Worm (Caenorhabditis elegans) whole organism, late embryonic: ENCODE measurements around the gene ugt-46.

ENCODE experiments used
- C08G9.2 ChIP-seq: sonication (generic microtip); optimal IDR thresholded peaks from 2 replicates; lab custom pipeline; 2016; ENCODE audit warnings: mild to moderate bottlenecking, missing genetic modification characterization, moderate library complexity, missing compliant biosample characterization
- C38D4.7 ChIP-seq: fragments of 200-800 bp; sonication (Bioruptor generic); optimal IDR thresholded peaks from 2 replicates; lab custom pipeline; 2018; ENCODE audit warnings: mild to moderate bottlenecking, missing genetic modification characterization, moderate library complexity, missing compliant biosample characterization
- F13H6.1 ChIP-seq: sonication (generic microtip); optimal IDR thresholded peaks from 2 replicates; lab custom pipeline; 2016; ENCODE audit warnings: missing genetic modification characterization, missing compliant biosample characterization
- K02D7.2 ChIP-seq: sonication (generic microtip); optimal IDR thresholded peaks from 2 replicates; lab custom pipeline; 2017; ENCODE audit warnings: mild to moderate bottlenecking, missing genetic modification characterization, missing compliant biosample characterization
- Y22D7AL.16 ChIP-seq: sonication (generic microtip); optimal IDR thresholded peaks from 2 replicates; lab custom pipeline; 2016; ENCODE audit warnings: missing genetic modification characterization, missing compliant biosample characterization
- ceh-18 ChIP-seq: sonication (generic microtip); optimal IDR thresholded peaks from 2 replicates; lab custom pipeline; 2016; ENCODE audit warnings: missing genetic modification characterization, missing compliant biosample characterization
- ceh-22 ChIP-seq: sonication (generic microtip); optimal IDR thresholded peaks from 2 replicates; lab custom pipeline; 2017; ENCODE audit warnings: missing biosample characterization, missing genetic modification characterization
- ceh-31 ChIP-seq: sonication (generic microtip); optimal IDR thresholded peaks from 2 replicates; lab custom pipeline; 2016; ENCODE audit warnings: missing genetic modification characterization, missing compliant biosample characterization
- ceh-34 ChIP-seq: sonication (generic microtip); optimal IDR thresholded peaks from 2 replicates; lab custom pipeline; 2016; ENCODE audit warnings: mild to moderate bottlenecking, missing genetic modification characterization, missing compliant biosample characterization
- ceh-45 ChIP-seq: fragments of 200-800 bp; sonication (Bioruptor generic); IDR thresholded peaks from 2 replicates; pipeline ENCODE4 v1.3.6; 2022; ENCODE audit warnings: missing genetic modification reagents, missing genetic modification characterization, missing compliant biosample characterization
- ceh-9 ChIP-seq: sonication (generic microtip); optimal IDR thresholded peaks from 2 replicates; lab custom pipeline; 2016; ENCODE audit warnings: mild to moderate bottlenecking, missing genetic modification characterization, inconsistent platforms, missing compliant biosample characterization
- dmd-4 ChIP-seq: sonication (generic microtip); optimal IDR thresholded peaks from 2 replicates; lab custom pipeline; 2016; ENCODE audit warnings: borderline replicate concordance, missing genetic modification characterization, missing compliant biosample characterization
- dve-1 ChIP-seq: sonication (generic microtip); optimal IDR thresholded peaks from 2 replicates; lab custom pipeline; 2017; ENCODE audit warnings: antibody characterized with exemption, mild to moderate bottlenecking, missing genetic modification characterization, missing compliant biosample characterization
- elt-2 ChIP-seq: sonication (generic microtip); optimal IDR thresholded peaks from 2 replicates; lab custom pipeline; 2016; ENCODE audit warnings: missing genetic modification reagents, missing genetic modification characterization, missing compliant biosample characterization
- fkh-10 ChIP-seq: fragments of 150-350 bp; optimal IDR thresholded peaks from 2 replicates; lab custom pipeline; 2014; ENCODE audit warnings: missing biosample characterization, missing genetic modification reagents, missing genetic modification characterization
- fkh-6 ChIP-seq: sonication (generic microtip); optimal IDR thresholded peaks from 2 replicates; lab custom pipeline; 2016; ENCODE audit warnings: missing genetic modification characterization, missing compliant biosample characterization
- hlh-30 ChIP-seq: sonication (generic microtip); optimal IDR thresholded peaks from 2 replicates; lab custom pipeline; 2017; ENCODE audit warnings: antibody characterized with exemption, missing genetic modification characterization, missing compliant biosample characterization; ENCODE audit not compliant: insufficient read depth
- hlh-6 ChIP-seq: sonication (generic microtip); optimal IDR thresholded peaks from 2 replicates; lab custom pipeline; 2016; ENCODE audit warnings: missing genotype, missing genetic modification characterization, missing compliant biosample characterization
- hlh-8 ChIP-seq: sonication (generic microtip); optimal IDR thresholded peaks from 2 replicates; lab custom pipeline; 2016; ENCODE audit warnings: missing genotype, missing genetic modification characterization, missing compliant biosample characterization
- lim-6 ChIP-seq: sonication (generic microtip); optimal IDR thresholded peaks from 2 replicates; lab custom pipeline; 2016; ENCODE audit warnings: missing genetic modification characterization, missing compliant biosample characterization
- lin-11 ChIP-seq: fragments of 200-800 bp; sonication (Bioruptor generic); optimal IDR thresholded peaks from 2 replicates; lab custom pipeline; 2018; ENCODE audit warnings: mild to moderate bottlenecking, missing genetic modification characterization, missing compliant biosample characterization
- madf-2 ChIP-seq: sonication (generic microtip); optimal IDR thresholded peaks from 2 replicates; lab custom pipeline; 2017; ENCODE audit warnings: missing genetic modification characterization, missing compliant biosample characterization
- nfya-1 ChIP-seq: sonication (generic microtip); optimal IDR thresholded peaks from 2 replicates; lab custom pipeline; 2017; ENCODE audit warnings: missing genetic modification characterization, mild to moderate bottlenecking, missing compliant biosample characterization, antibody characterized with exemption, moderate library complexity
- odd-2 ChIP-seq: sonication (generic microtip); optimal IDR thresholded peaks from 2 replicates; lab custom pipeline; 2017; ENCODE audit warnings: antibody characterized with exemption, mild to moderate bottlenecking, missing genetic modification characterization, missing compliant biosample characterization
- pag-3 ChIP-seq: sonication (generic microtip); optimal IDR thresholded peaks from 2 replicates; lab custom pipeline; 2016; ENCODE audit warnings: missing compliant biosample characterization, missing genetic modification characterization, borderline replicate concordance
- pax-1 ChIP-seq: fragments of 150-350 bp; optimal IDR thresholded peaks from 2 replicates; lab custom pipeline; 2014; ENCODE audit warnings: missing biosample characterization, missing genetic modification characterization
- pha-4 ChIP-seq: fragments of 150-350 bp; optimal IDR thresholded peaks from 2 replicates; lab custom pipeline; 2018; ENCODE audit warnings: missing biosample characterization, missing genetic modification reagents, missing genetic modification characterization
- pros-1 ChIP-seq: fragments of 150-350 bp; optimal IDR thresholded peaks from 2 replicates; lab custom pipeline; 2014; ENCODE audit warnings: missing biosample characterization, missing genetic modification reagents, missing genetic modification characterization
- ref-2 ChIP-seq: sonication (generic microtip); optimal IDR thresholded peaks from 2 replicates; lab custom pipeline; 2016; ENCODE audit warnings: missing genetic modification characterization, missing compliant biosample characterization
- rnt-1 ChIP-seq: sonication (generic microtip); optimal IDR thresholded peaks from 2 replicates; lab custom pipeline; 2016; ENCODE audit warnings: missing genetic modification characterization, missing compliant biosample characterization
- sdc-2 ChIP-seq: sonication (generic microtip); optimal IDR thresholded peaks from 2 replicates; lab custom pipeline; 2016; ENCODE audit warnings: missing genotype, missing genetic modification characterization, missing compliant biosample characterization
- sox-2 ChIP-seq: fragments of 200-800 bp; sonication (Bioruptor generic); IDR thresholded peaks from 2 replicates; pipeline ENCODE4 v1.3.6; 2022; ENCODE audit warnings: missing genetic modification reagents, missing genetic modification characterization, missing compliant biosample characterization
- tbx-2 ChIP-seq: sonication (generic microtip); optimal IDR thresholded peaks from 2 replicates; lab custom pipeline; 2016; ENCODE audit warnings: missing genetic modification characterization, missing compliant biosample characterization
- ttx-3 ChIP-seq: sonication (generic microtip); optimal IDR thresholded peaks from 2 replicates; lab custom pipeline; 2016; ENCODE audit warnings: missing genetic modification reagents, missing genetic modification characterization, missing compliant biosample characterization
- unc-42 ChIP-seq: sonication (generic microtip); optimal IDR thresholded peaks from 2 replicates; lab custom pipeline; 2016; ENCODE audit warnings: missing genotype, missing genetic modification characterization, missing compliant biosample characterization
- unc-55 ChIP-seq: sonication (generic microtip); optimal IDR thresholded peaks from 2 replicates; lab custom pipeline; 2017; ENCODE audit warnings: missing biosample characterization, missing genetic modification reagents, missing genetic modification characterization
- unc-86 ChIP-seq: sonication (generic microtip); optimal IDR thresholded peaks from 2 replicates; lab custom pipeline; 2016; ENCODE audit warnings: missing genetic modification characterization, missing compliant biosample characterization
- ztf-16 ChIP-seq: sonication (generic microtip); optimal IDR thresholded peaks from 2 replicates; lab custom pipeline; 2017; ENCODE audit warnings: missing genetic modification characterization, missing compliant biosample characterization

The ugt-46 gene

DNA sequence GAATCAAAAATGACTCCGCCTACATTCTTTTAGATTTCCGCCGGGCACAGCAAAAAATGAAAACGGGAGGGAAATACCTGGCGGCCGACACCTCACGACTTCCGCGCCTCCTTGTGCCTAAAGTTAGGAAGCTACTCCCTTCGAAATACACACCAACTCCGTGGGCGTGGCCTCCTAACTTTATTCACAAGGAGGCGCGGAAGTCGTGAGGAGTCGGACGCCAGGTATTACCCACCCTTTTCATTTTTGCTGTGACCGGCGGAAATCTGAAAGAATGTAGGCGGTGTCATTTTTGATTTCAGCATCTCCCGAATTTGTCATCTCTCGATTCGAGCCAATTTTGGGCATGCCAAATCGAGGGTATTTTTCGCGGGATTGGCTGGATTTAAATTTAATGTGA, 8.0 kb upstream of the ugt-46 start:
- TF ChIP-seq hlh-6 (tag; lab: Kevin White, UChicago), result no peak
- no peak for TF ChIP-seq unc-42 (tag; lab: Kevin White, UChicago)
- TF ChIP-seq pax-1, result no peak
- TF ChIP-seq elt-2 (tag; lab: Kevin White, UChicago), result no peak
- TF ChIP-seq Y22D7AL.16 (tag; lab: Kevin White, UChicago), result no peak
- no peak for TF ChIP-seq C08G9.2 (tag; lab: Kevin White, UChicago)
- no peak for TF ChIP-seq pha-4 (tag; lab: Kevin White, UChicago)
- TF ChIP-seq pros-1 (tag; lab: Kevin White, UChicago), result no peak
- TF ChIP-seq ztf-16 (tag; lab: Kevin White, UChicago), result no peak
- TF ChIP-seq madf-2 (tag; lab: Kevin White, UChicago), result no peak
- no peak for TF ChIP-seq ceh-45 (GFP tag; lab: Robert Waterston, UW)

DNA sequence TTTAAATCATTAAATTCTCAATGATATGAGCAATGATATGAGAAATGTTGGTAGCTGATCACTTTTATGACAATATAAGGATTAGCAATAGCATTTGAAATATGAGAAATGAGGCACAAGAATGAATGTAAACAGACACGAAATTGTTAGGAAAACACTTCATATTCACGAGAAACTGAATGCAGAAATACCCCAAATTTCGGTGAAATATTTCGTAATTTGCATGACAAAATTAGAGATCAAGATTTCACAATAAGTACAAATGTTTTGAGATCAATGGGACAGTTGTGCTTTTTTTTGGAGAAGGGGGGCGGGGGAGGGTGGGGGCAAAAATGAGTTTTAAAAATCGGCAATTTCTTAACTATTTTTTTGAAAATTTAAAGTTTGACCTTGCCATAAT, 6.3 kb upstream of the ugt-46 start:
- TF ChIP-seq ref-2 (tag; lab: Kevin White, UChicago) (no peak), lim-6 (no peak), ttx-3 (tag; lab: Kevin White, UChicago) (no peak), ceh-22 (tag; lab: Kevin White, UChicago) (no peak), sdc-2 (no peak)

DNA sequence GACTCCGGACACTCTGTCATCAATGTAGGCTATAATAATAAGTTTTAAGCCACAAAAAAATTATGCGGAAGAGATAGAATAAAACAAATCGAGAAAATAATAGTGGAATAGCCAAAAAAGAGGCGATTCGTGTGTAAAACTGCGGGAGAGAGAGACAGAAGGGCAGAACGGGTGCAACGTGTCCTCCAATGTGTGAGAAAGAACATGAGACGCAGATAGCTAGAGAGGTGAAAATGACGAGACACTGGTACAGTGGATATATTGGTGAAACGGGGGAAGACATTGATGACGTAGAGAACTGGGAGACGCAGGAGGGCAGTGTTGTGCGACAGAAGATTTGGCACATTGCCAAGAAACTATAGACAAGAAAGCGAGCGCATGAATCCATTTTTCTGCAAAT, 5.6 kb upstream of the ugt-46 start, which contains the start of gene F28C10.3:
Gene F28C10.3 (minus strand): TSS at position 101 of the 400 bp plus-strand sequence.
- TF ChIP-seq ceh-31 (tag; lab: Kevin White, UChicago), result peak; percentile 83
- TF ChIP-seq sdc-2, result peak; percentile 73
- peak; percentile 55 for TF ChIP-seq unc-42 (tag; lab: Kevin White, UChicago)
- peak; percentile 58 for TF ChIP-seq ceh-18 (tag; lab: Kevin White, UChicago)
- TF ChIP-seq hlh-8 (tag; lab: Kevin White, UChicago), result peak; percentile 5
- TF ChIP-seq ceh-34 (tag; lab: Kevin White, UChicago), result peak; percentile 48
- TF ChIP-seq unc-55 (GFP tag; lab: Kevin White, UChicago), result peak; percentile 91
- TF ChIP-seq nfya-1 (tag; lab: Kevin White, UChicago), result peak; percentile 81
- TF ChIP-seq hlh-30 (tag; lab: Kevin White, UChicago), result peak; percentile 27
- TF ChIP-seq ref-2 (tag; lab: Kevin White, UChicago), result peak; percentile 66
- TF ChIP-seq rnt-1 (tag; lab: Kevin White, UChicago), result peak; percentile 27
- no peak for TF ChIP-seq odd-2 (tag; lab: Kevin White, UChicago)
- TF ChIP-seq fkh-6 (tag; lab: Kevin White, UChicago), result no peak
- TF ChIP-seq dmd-4 (tag; lab: Kevin White, UChicago), result peak; percentile 11
- no peak for TF ChIP-seq lim-6
- no peak for TF ChIP-seq pax-1
- peak; percentile 71 for TF ChIP-seq tbx-2
- peak; percentile 2 for TF ChIP-seq pros-1 (tag; lab: Kevin White, UChicago)
- peak; percentile 33 for TF ChIP-seq dve-1 (tag; lab: Kevin White, UChicago)
- TF ChIP-seq C08G9.2 (tag; lab: Kevin White, UChicago), result peak; percentile 41
- no peak for TF ChIP-seq ceh-9 (tag; lab: Kevin White, UChicago)
- no peak for TF ChIP-seq sox-2 (GFP tag; lab: Robert Waterston, UW)

DNA sequence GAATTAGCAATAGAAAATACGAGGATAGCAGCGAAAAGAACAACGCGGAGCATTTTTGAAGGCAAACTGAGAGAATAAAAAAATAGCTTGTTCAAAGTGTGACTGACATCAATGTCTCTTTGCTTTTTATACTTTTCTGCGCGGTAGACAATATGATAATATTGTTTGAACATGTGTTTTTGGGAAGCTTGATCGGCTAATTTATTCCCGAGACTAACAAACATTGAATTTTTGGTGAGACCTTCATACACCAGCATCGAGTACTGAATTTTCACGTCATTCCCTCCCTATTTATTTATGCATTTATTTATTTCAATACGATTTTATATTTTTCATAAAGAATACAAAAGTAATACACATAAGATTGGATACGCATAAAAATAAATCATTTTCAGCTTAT, 820 bp upstream of the ugt-46 start, which contains the start of gene B0310.6:
Gene B0310.6 (minus strand): TSS at position 101 of the 400 bp plus-strand sequence.
- TF ChIP-seq ttx-3 (tag; lab: Kevin White, UChicago) (no peak), pag-3 (tag; lab: Kevin White, UChicago) (no peak), unc-86 (no peak), C38D4.7 (GFP tag; lab: Kevin White, UChicago) (no peak), F13H6.1 (tag; lab: Kevin White, UChicago) (no peak), lin-11 (tag; lab: Kevin White, UChicago) (no peak), K02D7.2 (tag; lab: Kevin White, UChicago) (no peak), fkh-10 (GFP tag; lab: Kevin White, UChicago) (no peak), pha-4 (tag; lab: Kevin White, UChicago) (no peak), ceh-9 (tag; lab: Kevin White, UChicago) (no peak), odd-2 (tag; lab: Kevin White, UChicago) (no peak)
